Fruit fly (Drosophila melanogaster) whole organism, embryonic: ENCODE data around the gene CG31468.

Experiments
- Atf-2 ChIP-seq: fragments of 200-800 bp; sonication (Bioruptor generic); optimal IDR thresholded peaks from 2 replicates; lab custom pipeline; 2016; ENCODE audit warnings: missing biosample characterization, missing genetic modification characterization
- Atf6 ChIP-seq: fragments of 200-800 bp; sonication (Bioruptor generic); IDR thresholded peaks from 2 replicates; pipeline ENCODE4 v1.3.6; 2022; ENCODE audit warnings: missing biosample characterization, missing genetic modification characterization
- BtbVII ChIP-seq: fragments of 200-800 bp; sonication (Bioruptor generic); optimal IDR thresholded peaks from 3 replicates; lab custom pipeline; 2017; ENCODE audit warnings: missing biosample characterization, mild to moderate bottlenecking, missing genetic modification characterization
- CG10431 ChIP-seq: fragments of 200-800 bp; sonication (Bioruptor generic); optimal IDR thresholded peaks from 3 replicates; lab custom pipeline; 2018; ENCODE audit warnings: missing biosample characterization, mild to moderate bottlenecking, missing genetic modification characterization
- CG11504 ChIP-seq: fragments of 200-800 bp; sonication (Bioruptor generic); optimal IDR thresholded peaks from 3 replicates; lab custom pipeline; 2019; ENCODE audit warnings: missing biosample characterization, mild to moderate bottlenecking, missing genetic modification characterization, moderate library complexity
- CG11696 ChIP-seq: fragments of 200-800 bp; sonication (Bioruptor generic); IDR thresholded peaks from 2 replicates; pipeline ENCODE4 v1.3.6; 2022; ENCODE audit warnings: missing biosample characterization, missing genetic modification characterization
- CG12104 ChIP-seq: fragments of 200-800 bp; sonication (Bioruptor generic); optimal IDR thresholded peaks from 3 replicates; lab custom pipeline; 2016; ENCODE audit warnings: missing biosample characterization, missing genetic modification characterization
- CG13424 ChIP-seq: fragments of 200-800 bp; sonication (Bioruptor generic); optimal IDR thresholded peaks from 2 replicates; lab custom pipeline; 2019; ENCODE audit warnings: missing biosample characterization, mild to moderate bottlenecking, missing genetic modification characterization, moderate library complexity
- CG14441 ChIP-seq: fragments of 200-800 bp; sonication (Bioruptor generic); IDR thresholded peaks from 2 replicates; pipeline ENCODE4 v1.3.6; 2022; ENCODE audit warnings: missing biosample characterization, missing genetic modification characterization
- CG1529 ChIP-seq: fragments of 200-800 bp; sonication (Bioruptor generic); optimal IDR thresholded peaks from 3 replicates; lab custom pipeline; 2018; ENCODE audit warnings: missing biosample characterization, missing genetic modification characterization
- CG16779 ChIP-seq: fragments of 200-800 bp; sonication (Bioruptor generic); IDR thresholded peaks from 2 replicates; pipeline ENCODE4 v1.3.6; 2022; ENCODE audit warnings: missing biosample characterization, missing genetic modification characterization
- CG17361 ChIP-seq: fragments of 200-800 bp; sonication (Bioruptor generic); IDR thresholded peaks from 3 replicates; pipeline ENCODE4 v1.3.6; 2022; ENCODE audit warnings: missing biosample characterization, missing genetic modification characterization
- CG18011 ChIP-seq: fragments of 200-800 bp; sonication (Bioruptor generic); optimal IDR thresholded peaks from 2 replicates; lab custom pipeline; 2017; ENCODE audit warnings: missing biosample characterization, missing genetic modification characterization, mild to moderate bottlenecking, moderate library complexity, missing genotype
- CG18262 ChIP-seq: fragments of 200-800 bp; optimal IDR thresholded peaks from 3 replicates; lab custom pipeline; 2019; ENCODE audit warnings: missing biosample characterization, mild to moderate bottlenecking, missing genetic modification characterization, moderate library complexity
- CG1832 ChIP-seq: fragments of 200-800 bp; sonication (Bioruptor generic); optimal IDR thresholded peaks from 2 replicates; lab custom pipeline; 2017; ENCODE audit warnings: missing biosample characterization, mild to moderate bottlenecking, missing genetic modification characterization, inconsistent platforms
- CG18619 ChIP-seq: fragments of 200-800 bp; sonication (Bioruptor generic); optimal IDR thresholded peaks from 3 replicates; lab custom pipeline; 2017; ENCODE audit warnings: missing biosample characterization, mild to moderate bottlenecking, missing genetic modification characterization
- CG2202 ChIP-seq: fragments of 200-800 bp; sonication (Bioruptor generic); optimal IDR thresholded peaks from 2 replicates; lab custom pipeline; 2018; ENCODE audit warnings: missing biosample characterization, mild to moderate bottlenecking, missing genetic modification characterization
- CG2678 ChIP-seq: fragments of 200-800 bp; sonication (Bioruptor generic); optimal IDR thresholded peaks from 3 replicates; lab custom pipeline; 2019; ENCODE audit warnings: missing biosample characterization, mild to moderate bottlenecking, missing genetic modification characterization, moderate library complexity
- CG31441 ChIP-seq: fragments of 200-800 bp; sonication (Bioruptor generic); IDR thresholded peaks from 2 replicates; pipeline ENCODE4 v1.3.6; 2022; ENCODE audit warnings: missing biosample characterization, missing genetic modification characterization
- CG4404 ChIP-seq: fragments of 200-800 bp; sonication (Bioruptor generic); IDR thresholded peaks from 2 replicates; pipeline ENCODE4 v1.3.6; 2022; ENCODE audit warnings: missing biosample characterization, missing genetic modification characterization
- CG4424 ChIP-seq: fragments of 200-800 bp; sonication (Bioruptor generic); optimal IDR thresholded peaks from 3 replicates; lab custom pipeline; 2016; ENCODE audit warnings: missing biosample characterization, missing genetic modification characterization
- CG6272 ChIP-seq: fragments of 200-800 bp; sonication (Bioruptor generic); IDR thresholded peaks from 2 replicates; pipeline ENCODE4 v1.3.6; 2022; ENCODE audit warnings: missing biosample characterization, missing genetic modification characterization
- CG9727 ChIP-seq: fragments of 200-800 bp; sonication (Bioruptor generic); optimal IDR thresholded peaks from 3 replicates; lab custom pipeline; 2017; ENCODE audit warnings: missing biosample characterization, mild to moderate bottlenecking, missing genetic modification characterization
- CoRest ChIP-seq: fragments of 200-800 bp; sonication (Bioruptor generic); optimal IDR thresholded peaks from 3 replicates; lab custom pipeline; 2018; ENCODE audit warnings: missing biosample characterization, mild to moderate bottlenecking, missing genetic modification characterization, moderate library complexity
- Drgx ChIP-seq: fragments of 200-800 bp; sonication (Bioruptor generic); IDR thresholded peaks from 2 replicates; pipeline ENCODE4 v1.3.6; 2022; ENCODE audit warnings: missing biosample characterization, missing genetic modification characterization
- Elba2 ChIP-seq: fragments of 200-800 bp; sonication (Bioruptor generic); optimal IDR thresholded peaks from 3 replicates; lab custom pipeline; 2016; ENCODE audit warnings: missing biosample characterization, missing genetic modification characterization
- Ets97D ChIP-seq: fragments of 200-800 bp; sonication (Bioruptor generic); optimal IDR thresholded peaks from 3 replicates; lab custom pipeline; 2016; ENCODE audit warnings: missing biosample characterization, missing genetic modification characterization
- H15 ChIP-seq: fragments of 200-800 bp; sonication (Bioruptor generic); IDR thresholded peaks from 3 replicates; pipeline ENCODE4 v1.3.6; 2022; ENCODE audit warnings: missing biosample characterization, missing genetic modification characterization
- HHEX ChIP-seq: fragments of 200-800 bp; sonication (Bioruptor generic); optimal IDR thresholded peaks from 3 replicates; lab custom pipeline; 2017; ENCODE audit warnings: missing biosample characterization, mild to moderate bottlenecking, missing genetic modification characterization, missing genetic modification reagents
- Hmr ChIP-seq: fragments of 200-800 bp; sonication (Bioruptor generic); optimal IDR thresholded peaks from 3 replicates; lab custom pipeline; 2017; ENCODE audit warnings: mild to moderate bottlenecking, missing biosample characterization, missing genetic modification reagents, missing genetic modification characterization
- Hr78 ChIP-seq, 2 experiments: fragments of 200-800 bp in 1 of 2; fragments of >200 bp in 1 of 2; sonication (Bioruptor generic) in 1 of 2; optimal IDR thresholded peaks; 2 replicates each; lab custom pipeline; 2017 to 2019; ENCODE audit warnings: missing biosample characterization in 2 of 2, missing genetic modification characterization in 2 of 2, mild to moderate bottlenecking in 1 of 2, moderate library complexity in 1 of 2
- Lhr ChIP-seq: fragments of 200-800 bp; sonication (Bioruptor generic); optimal IDR thresholded peaks from 3 replicates; lab custom pipeline; 2017; ENCODE audit warnings: mild to moderate bottlenecking, missing biosample characterization, missing genetic modification reagents, missing genetic modification characterization
- MTF-1 ChIP-seq: fragments of 200-800 bp; sonication (Bioruptor generic); optimal IDR thresholded peaks from 2 replicates; lab custom pipeline; 2018; ENCODE audit warnings: missing biosample characterization, mild to moderate bottlenecking, missing genetic modification characterization, borderline replicate concordance
- Meics ChIP-seq: fragments of 200-800 bp; sonication (Bioruptor generic); optimal IDR thresholded peaks from 2 replicates; lab custom pipeline; 2017; ENCODE audit warnings: missing biosample characterization, mild to moderate bottlenecking, missing genetic modification characterization
- Sin3A ChIP-seq: fragments of >200 bp; optimal IDR thresholded peaks from 2 replicates; lab custom pipeline; 2018
- Sox102F ChIP-seq: fragments of 200-800 bp; sonication (Bioruptor generic); optimal IDR thresholded peaks from 2 replicates; lab custom pipeline; 2018; ENCODE audit warnings: missing biosample characterization, mild to moderate bottlenecking, missing genetic modification characterization, moderate library complexity
- Sry-β ChIP-seq: fragments of 200-800 bp; sonication (Bioruptor generic); optimal IDR thresholded peaks from 2 replicates; lab custom pipeline; 2018; ENCODE audit warnings: missing biosample characterization, mild to moderate bottlenecking, missing genetic modification characterization, moderate library complexity
- ab ChIP-seq: fragments of 200-800 bp; sonication (Bioruptor generic); optimal IDR thresholded peaks from 2 replicates; lab custom pipeline; 2016; ENCODE audit warnings: missing biosample characterization, missing genetic modification characterization
- aop ChIP-seq: fragments of 200-800 bp; sonication (Bioruptor generic); IDR thresholded peaks from 2 replicates; pipeline ENCODE4 v1.3.6; 2022; ENCODE audit warnings: missing biosample characterization, missing genetic modification characterization
- ase ChIP-seq: fragments of 200-800 bp; sonication (Bioruptor generic); IDR thresholded peaks from 3 replicates; pipeline ENCODE4 v1.3.6; 2022; ENCODE audit warnings: missing biosample characterization, missing genetic modification characterization
- bowl ChIP-seq: fragments of 200-800 bp; sonication (Bioruptor generic); IDR thresholded peaks from 2 replicates; pipeline ENCODE4 v1.3.6; 2022; ENCODE audit warnings: missing biosample characterization, missing genetic modification characterization
- corto ChIP-seq: fragments of 200-800 bp; sonication (Bioruptor generic); optimal IDR thresholded peaks from 2 replicates; lab custom pipeline; 2016; ENCODE audit warnings: missing biosample characterization, mild to moderate bottlenecking, missing genetic modification characterization, moderate library complexity
- jumu ChIP-seq: fragments of 200-800 bp; sonication (Bioruptor generic); optimal IDR thresholded peaks from 3 replicates; lab custom pipeline; 2016; ENCODE audit warnings: missing biosample characterization, missing genetic modification characterization
- lilli ChIP-seq: fragments of 200-800 bp; sonication (Bioruptor generic); optimal IDR thresholded peaks from 3 replicates; lab custom pipeline; 2016; ENCODE audit warnings: missing biosample characterization, missing genetic modification characterization
- p53 ChIP-seq: fragments of 200-800 bp; sonication (Bioruptor generic); optimal IDR thresholded peaks from 2 replicates; lab custom pipeline; 2016; ENCODE audit warnings: missing biosample characterization, missing genetic modification characterization
- phol ChIP-seq: fragments of 200-800 bp; sonication (Bioruptor generic); optimal IDR thresholded peaks from 3 replicates; lab custom pipeline; 2018; ENCODE audit warnings: missing biosample characterization, mild to moderate bottlenecking, missing genetic modification characterization, moderate library complexity
- prd ChIP-seq, 3 experiments: fragments of >200 bp in 2 of 3; fragments of 200-800 bp in 1 of 3; sonication (Bioruptor generic) in 1 of 3; optimal IDR thresholded peaks in 2 of 3; IDR thresholded peaks in 1 of 3; 2 replicates in 2 of 3; 3 replicates in 1 of 3; pipeline versions ENCODE4 v1.3.6 to Lab custom; 2017 to 2022; ENCODE audit warnings: missing biosample characterization in 1 of 3, missing genetic modification characterization in 1 of 3
- run ChIP-seq: fragments of 200-800 bp; sonication (Bioruptor generic); optimal IDR thresholded peaks from 3 replicates; lab custom pipeline; 2018; ENCODE audit warnings: missing biosample characterization, mild to moderate bottlenecking, missing genetic modification characterization
- sim ChIP-seq: fragments of 200-800 bp; sonication (Bioruptor generic); IDR thresholded peaks from 2 replicates; pipeline ENCODE4 v1.3.6; 2022; ENCODE audit warnings: missing biosample characterization, missing genetic modification characterization
- sima ChIP-seq: fragments of 200-800 bp; sonication (Bioruptor generic); optimal IDR thresholded peaks from 2 replicates; lab custom pipeline; 2016; ENCODE audit warnings: missing biosample characterization, missing genetic modification characterization
- tgo ChIP-seq: fragments of 200-800 bp; sonication (Bioruptor generic); IDR thresholded peaks from 3 replicates; pipeline ENCODE4 v1.3.6; 2022; ENCODE audit warnings: missing biosample characterization, missing genetic modification characterization
- usp ChIP-seq: fragments of >200 bp; optimal IDR thresholded peaks from 2 replicates; lab custom pipeline; 2017; ENCODE audit warnings: missing biosample characterization, missing genetic modification characterization

The CG31468 gene

dm6 chr3R:23667451-23667850, 32.7 kb downstream of the CG31468 start:
- TF ChIP-seq Lhr (GFP tag; lab: Kevin White, UChicago) = no peak
- peak; percentile 22 for TF ChIP-seq HHEX (GFP tag; lab: Kevin White, UChicago)
- TF ChIP-seq Meics (GFP tag; lab: Kevin White, UChicago) = peak; percentile 33
- TF ChIP-seq Sry-β (GFP tag; lab: Kevin White, UChicago) = no peak
- TF ChIP-seq CG9727 (GFP tag; lab: Kevin White, UChicago) = peak; percentile 16
- no peak for TF ChIP-seq ase (GFP tag; lab: Robert Waterston, UW)
- peak; percentile 14 for TF ChIP-seq CG13424 (tag; lab: Kevin White, UChicago)
- TF ChIP-seq aop = no peak
- TF ChIP-seq CG10431 = no peak
- TF ChIP-seq CG4404 (GFP tag; lab: Robert Waterston, UW) = no peak
- no peak for TF ChIP-seq tgo (GFP tag; lab: Robert Waterston, UW)
- peak; percentile 10 for TF ChIP-seq Hmr
- TF ChIP-seq CG18262 (tag; lab: Kevin White, UChicago) = no peak
- TF ChIP-seq CG16779 (GFP tag; lab: Robert Waterston, UW) = no peak
- TF ChIP-seq prd (optimal IDR thresholded peaks at IDR 0.05; lab: Kevin White, UChicago) = no peak
- 0 out of 3 replicates have a peak, but pooled peaks have one; percentile 5 for TF ChIP-seq prd (GFP tag; IDR thresholded peaks at IDR 0.05; lab: Robert Waterston, UW)
- no peak for TF ChIP-seq run
- no peak for TF ChIP-seq Hr78 (GFP tag; optimal IDR thresholded peaks at IDR 0.05; lab: Kevin White, UChicago)
- no peak for TF ChIP-seq Sin3A (lab: Kevin White, UChicago)
- TF ChIP-seq CG4424 (GFP tag; lab: Kevin White, UChicago) = no peak
- peak; percentile 31 for TF ChIP-seq BtbVII (GFP tag; lab: Kevin White, UChicago)
- TF ChIP-seq sima (GFP tag; lab: Kevin White, UChicago) = no peak
- peak; percentile 26; the same call in 1 of the 3 replicates for TF ChIP-seq CG17361
- no peak for TF ChIP-seq sim (GFP tag; lab: Robert Waterston, UW)
- TF ChIP-seq CG1832 (GFP tag; lab: Kevin White, UChicago) = no peak
- TF ChIP-seq lilli (GFP tag; lab: Kevin White, UChicago) = peak; percentile 38
- no peak for TF ChIP-seq CG2202 (tag; lab: Kevin White, UChicago)
- TF ChIP-seq corto (GFP tag; lab: Kevin White, UChicago) = no peak
- no peak for TF ChIP-seq ab
- TF ChIP-seq Elba2 = no peak
- TF ChIP-seq Atf-2 (GFP tag; lab: Kevin White, UChicago) = no peak
- no peak for TF ChIP-seq CG6272 (GFP tag; lab: Robert Waterston, UW)
- peak; percentile 28 for TF ChIP-seq CG11504 (tag; lab: Kevin White, UChicago)
- no peak for TF ChIP-seq phol (tag; lab: Kevin White, UChicago)
- no peak for TF ChIP-seq CG1529 (GFP tag; lab: Kevin White, UChicago)
- no peak for TF ChIP-seq Atf6 (GFP tag; lab: Robert Waterston, UW)
- TF ChIP-seq Ets97D (GFP tag; lab: Kevin White, UChicago) = no peak
- no peak for TF ChIP-seq CG18011 (GFP tag; lab: Kevin White, UChicago)
- TF ChIP-seq usp (GFP tag; lab: Kevin White, UChicago) = no peak
- TF ChIP-seq CG18619 (GFP tag; lab: Kevin White, UChicago) = no peak
- no peak for TF ChIP-seq Drgx (GFP tag; lab: Robert Waterston, UW)
- TF ChIP-seq H15 = no peak
- peak; percentile 38 for TF ChIP-seq CG2678 (tag; lab: Kevin White, UChicago)
- peak; percentile 6 for TF ChIP-seq CoRest (tag; lab: Kevin White, UChicago)
- no peak for TF ChIP-seq MTF-1 (GFP tag; lab: Kevin White, UChicago)
- TF ChIP-seq CG31441 (GFP tag; lab: Robert Waterston, UW) = 0 out of 2 replicates have a peak, but pooled peaks have one; percentile 17
- no peak for TF ChIP-seq CG12104 (GFP tag; lab: Kevin White, UChicago)
- no peak for TF ChIP-seq bowl
- TF ChIP-seq CG14441 (GFP tag; lab: Robert Waterston, UW) = no peak
- TF ChIP-seq p53 = no peak
- TF ChIP-seq jumu (GFP tag; lab: Kevin White, UChicago) = no peak
- TF ChIP-seq Sox102F (GFP tag; lab: Kevin White, UChicago) = no peak
- TF ChIP-seq CG11696 (GFP tag; lab: Robert Waterston, UW) = no peak
